Worm (Caenorhabditis elegans): ENCODE results near the gene nlp-53.

DNA sequence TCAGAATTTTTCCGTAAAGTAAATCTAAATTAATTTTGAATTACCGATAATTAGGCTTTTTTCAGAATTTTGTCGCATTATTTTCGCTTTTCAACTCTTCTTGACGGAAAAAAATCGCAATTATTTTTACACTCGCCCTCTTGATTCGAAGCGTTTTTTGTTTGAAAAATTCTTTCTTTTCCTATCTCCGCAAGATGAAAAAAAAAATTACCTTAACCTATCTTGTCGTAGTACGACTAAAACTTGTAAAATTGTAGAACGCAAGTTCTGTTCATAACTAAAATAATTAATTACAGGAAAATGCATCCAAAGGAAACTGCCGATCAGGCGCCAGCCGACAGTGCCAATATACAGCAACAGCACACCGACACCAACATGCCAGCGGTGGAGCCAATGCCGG lies 18.5 kb upstream of the nlp-53 start, which contains the start of gene F54B11.7:
- no peak for TF ChIP-seq mdl-1 (tag; optimal IDR thresholded peaks at IDR 0.05)
- no peak for TF ChIP-seq lin-15B (tag; optimal IDR thresholded peaks at IDR 0.05)
- TF ChIP-seq unc-62 (GFP tag; optimal IDR thresholded peaks at IDR 0.05 in 1 of 2) = no peak
- TF ChIP-seq unc-62 (tag; optimal IDR thresholded peaks at IDR 0.05) = no peak
- no peak for TF ChIP-seq pha-4 (GFP tag; IDR thresholded peaks at IDR 0.05)
- TF ChIP-seq pha-4 (tag; optimal IDR thresholded peaks at IDR 0.05) = no peak
- TF ChIP-seq ZK546.5 (tag; optimal IDR thresholded peaks at IDR 0.05) = no peak
- TF ChIP-seq unc-39 (tag; optimal IDR thresholded peaks at IDR 0.05) = no peak
- TF ChIP-seq nhr-237 (tag; optimal IDR thresholded peaks at IDR 0.05) = no peak
